Fruit fly (Drosophila melanogaster) S2 (cell line): ENCODE measurements around the gene Akap200.

Experiments
- CG8478 ChIP-seq: fragments of >200 bp; optimal IDR thresholded peaks from 2 replicates; lab custom pipeline; 2018
- CTCF ChIP-seq, 2 experiments: fragments of >200 bp; optimal IDR thresholded peaks; 2 replicates each; lab custom pipeline; 2018

dm6 chr2L:8374235-8374634 lies 41.3 kb upstream of the Akap200 start, which contains the start of gene Wdr82:
- no peak for TF ChIP-seq CG8478 (lab: Kevin White, UChicago)
- no peak for TF ChIP-seq CTCF (optimal IDR thresholded peaks at IDR 0.05; lab: Kevin White, UChicago)
